Worm (Caenorhabditis elegans): ENCODE data around the gene mak-1.
A peak's percentile ranks its signal among the peaks of the same experiment; 100 is the strongest.

DNA sequence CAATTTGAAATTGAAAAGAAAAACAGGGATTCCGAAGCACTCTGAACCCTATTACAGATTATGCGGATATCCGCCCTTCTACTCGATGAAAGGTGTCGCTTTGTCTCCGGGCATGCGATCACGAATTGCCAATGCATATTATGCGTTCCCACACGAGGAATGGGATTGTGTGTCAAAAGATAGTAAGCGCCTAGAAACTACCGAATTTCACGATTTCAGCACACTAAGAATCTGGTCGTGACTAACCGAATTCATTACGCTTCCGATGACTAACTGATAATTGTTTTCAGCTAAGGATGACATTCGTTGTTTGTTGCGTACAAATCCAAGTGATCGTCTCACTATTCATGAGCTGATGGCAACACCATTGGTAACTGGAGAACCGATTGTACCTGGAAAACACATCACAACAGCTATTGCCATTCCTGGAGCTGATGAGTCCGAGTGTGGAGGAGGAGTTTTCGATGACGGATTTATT is 2.5 kb downstream of the mak-1 start:
- TF ChIP-seq nhr-12 (tag; optimal IDR thresholded peaks at IDR 0.05) (no peak), lsy-12 (tag; optimal IDR thresholded peaks at IDR 0.05) (no peak), nhr-43 (tag; optimal IDR thresholded peaks at IDR 0.05; ENCODE audit: poor library complexity, severe bottlenecking) (peak; percentile 69), nhr-67 (tag; optimal IDR thresholded peaks at IDR 0.05) (no peak)

Data from whole organism, L3 larva.